Fruit fly (Drosophila melanogaster): ENCODE measurements around the gene Svip.

- TF ChIP-seq CG32006 (GFP tag; optimal IDR thresholded peaks at IDR 0.05) (peak; percentile 18), fkh (GFP tag; optimal IDR thresholded peaks at IDR 0.05) (no peak), cyc (GFP tag; optimal IDR thresholded peaks at IDR 0.05) (no peak), Sox102F (GFP tag; optimal IDR thresholded peaks at IDR 0.05) (no peak), Smox (GFP tag; optimal IDR thresholded peaks at IDR 0.05) (no peak), CG6854 (GFP tag; optimal IDR thresholded peaks at IDR 0.05) (no peak), OdsH (GFP tag; optimal IDR thresholded peaks at IDR 0.05) (peak; percentile 19), CG11902 (GFP tag; optimal IDR thresholded peaks at IDR 0.05) (no peak), CG6163 (GFP tag; IDR thresholded peaks at IDR 0.05) (no peak), Hr38 (GFP tag; optimal IDR thresholded peaks at IDR 0.05) (no peak), CG8319 (GFP tag; optimal IDR thresholded peaks at IDR 0.05) (no peak)
Measured at dm6 chr3L:9339021-9339420, 19.8 kb upstream of the Svip start.

Data from whole organism, prepupa.